Worm (Caenorhabditis elegans) whole organism, late embryonic: ENCODE data around the gene bath-47.

Experiments
- C38D4.7 ChIP-seq: fragments of 200-800 bp; sonication (Bioruptor generic); optimal IDR thresholded peaks from 2 replicates; lab custom pipeline; 2018; ENCODE audit warnings: mild to moderate bottlenecking, missing genetic modification characterization, moderate library complexity, missing compliant biosample characterization
- K09A11.1 ChIP-seq: sonication (generic microtip); optimal IDR thresholded peaks from 2 replicates; lab custom pipeline; 2017; ENCODE audit warnings: antibody characterized with exemption, mild to moderate bottlenecking, missing genetic modification characterization, missing compliant biosample characterization; ENCODE audit not compliant: insufficient read depth
- ahr-1 ChIP-seq: sonication (generic microtip); optimal IDR thresholded peaks from 2 replicates; lab custom pipeline; 2016; ENCODE audit warnings: missing genetic modification characterization, missing compliant biosample characterization
- ceh-2 ChIP-seq: sonication (generic microtip); optimal IDR thresholded peaks from 2 replicates; lab custom pipeline; 2016; ENCODE audit warnings: missing genotype, missing genetic modification characterization, missing compliant biosample characterization
- ceh-31 ChIP-seq: sonication (generic microtip); optimal IDR thresholded peaks from 2 replicates; lab custom pipeline; 2016; ENCODE audit warnings: missing genetic modification characterization, missing compliant biosample characterization
- ceh-34 ChIP-seq: sonication (generic microtip); optimal IDR thresholded peaks from 2 replicates; lab custom pipeline; 2016; ENCODE audit warnings: mild to moderate bottlenecking, missing genetic modification characterization, missing compliant biosample characterization
- ceh-48 ChIP-seq: sonication (generic microtip); optimal IDR thresholded peaks from 2 replicates; lab custom pipeline; 2016; ENCODE audit warnings: missing genetic modification characterization, inconsistent platforms, missing compliant biosample characterization
- ceh-6 ChIP-seq: fragments of 200-800 bp; sonication (Bioruptor generic); optimal IDR thresholded peaks from 2 replicates; lab custom pipeline; 2018; ENCODE audit warnings: mild to moderate bottlenecking, missing genetic modification characterization, missing compliant biosample characterization
- ceh-9 ChIP-seq: sonication (generic microtip); optimal IDR thresholded peaks from 2 replicates; lab custom pipeline; 2016; ENCODE audit warnings: mild to moderate bottlenecking, missing genetic modification characterization, inconsistent platforms, missing compliant biosample characterization
- che-1 ChIP-seq: sonication (generic microtip); optimal IDR thresholded peaks from 2 replicates; lab custom pipeline; 2016; ENCODE audit warnings: mild to moderate bottlenecking, missing genetic modification characterization, missing compliant biosample characterization
- dmd-4 ChIP-seq: sonication (generic microtip); optimal IDR thresholded peaks from 2 replicates; lab custom pipeline; 2016; ENCODE audit warnings: borderline replicate concordance, missing genetic modification characterization, missing compliant biosample characterization
- elt-2 ChIP-seq: sonication (generic microtip); optimal IDR thresholded peaks from 2 replicates; lab custom pipeline; 2016; ENCODE audit warnings: missing genetic modification reagents, missing genetic modification characterization, missing compliant biosample characterization
- eyg-1 ChIP-seq: sonication (generic microtip); optimal IDR thresholded peaks from 2 replicates; lab custom pipeline; 2016; ENCODE audit warnings: missing genotype, missing genetic modification characterization, missing compliant biosample characterization
- fkh-6 ChIP-seq: sonication (generic microtip); optimal IDR thresholded peaks from 2 replicates; lab custom pipeline; 2016; ENCODE audit warnings: missing genetic modification characterization, missing compliant biosample characterization
- hlh-15 ChIP-seq: sonication (generic microtip); optimal IDR thresholded peaks from 2 replicates; lab custom pipeline; 2016; ENCODE audit warnings: missing genetic modification characterization, missing compliant biosample characterization
- lin-11 ChIP-seq: fragments of 200-800 bp; sonication (Bioruptor generic); optimal IDR thresholded peaks from 2 replicates; lab custom pipeline; 2018; ENCODE audit warnings: mild to moderate bottlenecking, missing genetic modification characterization, missing compliant biosample characterization
- mec-3 ChIP-seq: sonication (generic microtip); optimal IDR thresholded peaks from 2 replicates; lab custom pipeline; 2016; ENCODE audit warnings: borderline replicate concordance, missing genetic modification characterization, missing compliant biosample characterization
- nfya-1 ChIP-seq: sonication (generic microtip); optimal IDR thresholded peaks from 2 replicates; lab custom pipeline; 2017; ENCODE audit warnings: missing genetic modification characterization, mild to moderate bottlenecking, missing compliant biosample characterization, antibody characterized with exemption, moderate library complexity
- nhr-11 ChIP-seq: fragments of 150-350 bp; optimal IDR thresholded peaks from 2 replicates; lab custom pipeline; 2014; ENCODE audit warnings: missing biosample characterization, missing genetic modification characterization
- npax-4 ChIP-seq: sonication (generic microtip); optimal IDR thresholded peaks from 2 replicates; lab custom pipeline; 2016; ENCODE audit warnings: missing genetic modification characterization, missing compliant biosample characterization
- pat-9 ChIP-seq: fragments of 200-800 bp; sonication (Bioruptor generic); optimal IDR thresholded peaks from 2 replicates; lab custom pipeline; 2018; ENCODE audit warnings: mild to moderate bottlenecking, missing genetic modification characterization, moderate library complexity, missing compliant biosample characterization
- pax-1 ChIP-seq: fragments of 150-350 bp; optimal IDR thresholded peaks from 2 replicates; lab custom pipeline; 2014; ENCODE audit warnings: missing biosample characterization, missing genetic modification characterization
- pha-2 ChIP-seq: sonication (generic microtip); optimal IDR thresholded peaks from 2 replicates; lab custom pipeline; 2017; ENCODE audit warnings: mild to moderate bottlenecking, missing genetic modification characterization, missing compliant biosample characterization
- pqm-1 ChIP-seq: sonication (generic microtip); optimal IDR thresholded peaks from 2 replicates; lab custom pipeline; 2016; ENCODE audit warnings: missing genetic modification characterization, missing compliant biosample characterization
- pros-1 ChIP-seq: fragments of 150-350 bp; optimal IDR thresholded peaks from 2 replicates; lab custom pipeline; 2014; ENCODE audit warnings: missing biosample characterization, missing genetic modification reagents, missing genetic modification characterization
- ref-2 ChIP-seq: sonication (generic microtip); optimal IDR thresholded peaks from 2 replicates; lab custom pipeline; 2016; ENCODE audit warnings: missing genetic modification characterization, missing compliant biosample characterization
- rnt-1 ChIP-seq: sonication (generic microtip); optimal IDR thresholded peaks from 2 replicates; lab custom pipeline; 2016; ENCODE audit warnings: missing genetic modification characterization, missing compliant biosample characterization
- sdc-2 ChIP-seq: sonication (generic microtip); optimal IDR thresholded peaks from 2 replicates; lab custom pipeline; 2016; ENCODE audit warnings: missing genotype, missing genetic modification characterization, missing compliant biosample characterization
- unc-3 ChIP-seq, 2 experiments: fragments of 200-800 bp in 1 of 2; sonication (Bioruptor generic) in 1 of 2; sonication (generic microtip) in 1 of 2; conservative IDR thresholded peaks in 1 of 2; optimal IDR thresholded peaks in 1 of 2; 2 replicates each; pipeline versions ENCODE4 v1.3.6 to Lab custom; 2016 to 2022; ENCODE audit warnings: missing compliant biosample characterization in 2 of 2, missing genetic modification characterization in 2 of 2, missing genetic modification reagents in 1 of 2
- unc-42 ChIP-seq: sonication (generic microtip); optimal IDR thresholded peaks from 2 replicates; lab custom pipeline; 2016; ENCODE audit warnings: missing genotype, missing genetic modification characterization, missing compliant biosample characterization
- unc-55 ChIP-seq: sonication (generic microtip); optimal IDR thresholded peaks from 2 replicates; lab custom pipeline; 2017; ENCODE audit warnings: missing biosample characterization, missing genetic modification reagents, missing genetic modification characterization
- unc-86 ChIP-seq: sonication (generic microtip); optimal IDR thresholded peaks from 2 replicates; lab custom pipeline; 2016; ENCODE audit warnings: missing genetic modification characterization, missing compliant biosample characterization
- zip-5 ChIP-seq: sonication (generic microtip); optimal IDR thresholded peaks from 2 replicates; lab custom pipeline; 2016; ENCODE audit warnings: missing genetic modification characterization, missing compliant biosample characterization

bath-47 gene

DNA sequence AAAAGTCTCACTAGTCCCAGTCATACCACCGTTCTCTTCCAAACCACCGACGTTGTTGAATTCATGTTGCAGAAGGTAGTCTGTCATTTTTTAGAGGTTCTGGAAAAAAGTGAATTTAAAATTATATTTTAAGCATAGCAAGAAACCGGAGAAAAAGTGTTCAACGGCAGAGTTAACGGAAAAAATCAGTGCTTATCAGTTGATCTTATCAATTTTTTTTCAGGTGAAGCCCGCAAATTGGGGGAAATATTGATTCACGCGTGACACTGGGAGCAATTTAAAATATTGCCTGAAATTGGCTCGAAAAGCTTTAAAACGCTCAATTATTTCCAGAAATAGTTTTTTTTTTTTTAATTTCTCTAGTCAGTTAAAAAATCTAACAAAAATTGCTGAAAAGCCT is 21.7 kb upstream of the bath-47 start, which contains the start of gene math-38:
math-38 (minus strand) TSS at position 101 of the 400 bp plus-strand sequence.
- no peak for TF ChIP-seq npax-4 (tag; lab: Kevin White, UChicago)
- no peak for TF ChIP-seq ahr-1 (tag; lab: Kevin White, UChicago)
- TF ChIP-seq unc-86 (tag; lab: Kevin White, UChicago), result no peak
- TF ChIP-seq che-1 (tag; lab: Kevin White, UChicago), result no peak
- TF ChIP-seq pros-1 (tag; lab: Kevin White, UChicago), result no peak
- no peak for TF ChIP-seq C38D4.7
- no peak for TF ChIP-seq ceh-48 (tag; lab: Kevin White, UChicago)
- TF ChIP-seq pqm-1 (tag; lab: Kevin White, UChicago), result no peak
- no peak for TF ChIP-seq pax-1 (tag; lab: Kevin White, UChicago)
- TF ChIP-seq fkh-6 (tag; lab: Kevin White, UChicago), result no peak

DNA sequence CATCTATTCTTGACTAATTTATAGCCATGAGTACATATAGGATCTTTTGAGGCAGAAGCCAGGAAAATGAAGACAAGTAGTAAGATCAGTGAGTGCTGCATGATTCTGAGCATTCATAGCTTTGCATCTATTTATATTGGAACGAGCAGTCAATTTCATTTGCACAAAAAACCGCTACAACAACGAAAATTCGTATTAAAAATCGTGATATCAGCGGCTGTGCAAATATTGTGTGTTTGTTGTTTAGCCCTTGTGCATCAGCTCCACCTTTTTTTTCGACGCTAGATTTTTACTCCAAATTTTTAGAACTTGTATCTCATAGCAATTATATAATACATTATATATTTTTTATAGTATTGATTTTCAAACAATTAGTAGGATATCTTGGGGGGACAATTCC is 17.5 kb upstream of the bath-47 start, which contains the start of gene clec-21:
clec-21 (minus strand) TSS at position 101 of the 400 bp plus-strand sequence.
- TF ChIP-seq eyg-1 (tag; lab: Kevin White, UChicago), result no peak
- TF ChIP-seq zip-5 (tag; lab: Kevin White, UChicago), result no peak
- no peak for TF ChIP-seq sdc-2 (tag; lab: Kevin White, UChicago)
- no peak for TF ChIP-seq ahr-1 (tag; lab: Kevin White, UChicago)
- TF ChIP-seq unc-3 (GFP tag; conservative IDR thresholded peaks at IDR 0.05; lab: Robert Waterston, UW), result no peak
- no peak for TF ChIP-seq unc-3 (tag; optimal IDR thresholded peaks at IDR 0.05; lab: Kevin White, UChicago)
- TF ChIP-seq lin-11, result no peak
- TF ChIP-seq nfya-1 (tag; lab: Kevin White, UChicago), result no peak

DNA sequence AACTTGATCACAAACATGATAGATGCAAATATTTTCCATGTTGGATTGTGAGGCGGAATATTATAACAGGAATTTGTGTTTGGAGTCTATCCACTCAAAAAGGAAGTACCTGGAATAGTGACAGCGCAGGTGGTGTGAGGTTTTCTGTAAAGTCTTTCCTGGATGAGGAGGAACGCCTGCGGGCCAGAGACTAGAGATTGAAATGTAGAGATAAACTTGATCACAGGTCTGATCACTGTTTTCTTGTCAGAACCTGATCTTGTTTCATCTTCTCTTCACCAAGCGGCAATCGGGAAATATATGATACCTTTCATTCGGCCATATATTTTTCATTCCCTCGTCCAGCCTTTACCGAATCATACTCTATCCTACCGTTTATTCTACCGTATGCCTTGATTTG is 15.3 kb upstream of the bath-47 start, which contains the start of gene T07H3.8:
T07H3.8 (plus strand) TSS at position 301 of the 400 bp plus-strand sequence.
- TF ChIP-seq eyg-1 (tag; lab: Kevin White, UChicago), result no peak
- TF ChIP-seq zip-5 (tag; lab: Kevin White, UChicago), result no peak
- TF ChIP-seq lin-11, result no peak
- no peak for TF ChIP-seq ceh-6
- no peak for TF ChIP-seq sdc-2 (tag; lab: Kevin White, UChicago)
- TF ChIP-seq ahr-1 (tag; lab: Kevin White, UChicago), result no peak
- TF ChIP-seq pax-1 (tag; lab: Kevin White, UChicago), result no peak
- no peak for TF ChIP-seq ceh-31 (tag; lab: Kevin White, UChicago)
- no peak for TF ChIP-seq dmd-4
- no peak for TF ChIP-seq pha-2
- TF ChIP-seq nhr-11 (tag; lab: Kevin White, UChicago), result no peak
- no peak for TF ChIP-seq elt-2 (tag; lab: Kevin White, UChicago)

DNA sequence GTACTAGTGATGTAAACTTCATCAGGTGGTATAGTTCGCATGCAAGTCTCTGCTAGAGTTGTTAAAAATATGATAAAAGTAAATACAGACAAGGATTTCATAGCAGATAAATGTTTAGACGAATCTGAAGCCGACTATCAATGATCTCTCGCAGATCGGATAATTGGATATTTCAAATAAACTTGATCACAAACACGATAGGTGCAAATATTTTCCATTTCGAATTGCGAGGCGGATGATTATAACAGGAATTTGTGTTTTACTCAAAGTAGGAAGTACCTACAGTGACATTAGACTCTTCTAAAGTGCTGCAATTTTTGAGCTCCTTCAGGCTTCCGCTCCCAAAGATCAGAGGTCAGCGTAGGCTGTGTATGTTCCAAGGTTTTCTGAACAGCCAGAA is 11.8 kb upstream of the bath-47 start, which contains the start of gene T07H3.7:
T07H3.7 (minus strand) TSS at position 101 of the 400 bp plus-strand sequence.
- TF ChIP-seq hlh-15 (tag; lab: Kevin White, UChicago) (no peak), unc-42 (no peak), rnt-1 (tag; lab: Kevin White, UChicago) (no peak), ceh-9 (no peak), unc-86 (tag; lab: Kevin White, UChicago) (no peak), sdc-2 (tag; lab: Kevin White, UChicago) (no peak), pat-9 (tag; lab: Kevin White, UChicago) (no peak), ceh-2 (tag; lab: Kevin White, UChicago) (no peak), ceh-48 (tag; lab: Kevin White, UChicago) (no peak), mec-3 (no peak), pqm-1 (tag; lab: Kevin White, UChicago) (no peak), ref-2 (tag; lab: Kevin White, UChicago) (no peak), npax-4 (tag; lab: Kevin White, UChicago) (no peak), K09A11.1 (tag; lab: Kevin White, UChicago) (no peak), unc-55 (GFP tag; lab: Kevin White, UChicago) (no peak), ceh-34 (tag; lab: Kevin White, UChicago) (no peak)
